Fruit fly (Drosophila melanogaster) whole organism, prepupa: ENCODE measurements around the gene witty.

Source experiments
- Blimp-1 ChIP-seq: fragments of 200-800 bp; sonication (Bioruptor generic); optimal IDR thresholded peaks from 3 replicates; lab custom pipeline; 2017; ENCODE audit warnings: missing biosample characterization, missing genetic modification characterization, mild to moderate bottlenecking, moderate library complexity, missing genetic modification reagents
- CG10631 ChIP-seq: fragments of 200-800 bp; sonication (Bioruptor generic); optimal IDR thresholded peaks from 2 replicates; lab custom pipeline; 2016; ENCODE audit warnings: missing biosample characterization, missing genetic modification characterization
- CG10669 ChIP-seq: fragments of 200-800 bp; sonication (Bioruptor generic); optimal IDR thresholded peaks from 3 replicates; lab custom pipeline; 2018; ENCODE audit warnings: missing biosample characterization, mild to moderate bottlenecking, missing genetic modification characterization, moderate library complexity
- CG11294 ChIP-seq: fragments of 200-800 bp; sonication (Bioruptor generic); IDR thresholded peaks from 2 replicates; pipeline ENCODE4 v1.3.6; 2022; ENCODE audit warnings: missing biosample characterization, missing genetic modification characterization
- CG11762 ChIP-seq: fragments of 200-800 bp; sonication (Bioruptor generic); optimal IDR thresholded peaks from 3 replicates; lab custom pipeline; 2016; ENCODE audit warnings: missing biosample characterization, missing genetic modification characterization; ENCODE audit not compliant: insufficient read depth
- CG15336 ChIP-seq: fragments of 200-800 bp; sonication (Bioruptor generic); IDR thresholded peaks from 2 replicates; pipeline ENCODE4 v1.3.6; 2022; ENCODE audit warnings: missing biosample characterization, missing genetic modification characterization
- CG1621 ChIP-seq: fragments of 200-800 bp; sonication (Bioruptor generic); optimal IDR thresholded peaks from 3 replicates; lab custom pipeline; 2018; ENCODE audit warnings: missing biosample characterization, mild to moderate bottlenecking, missing genetic modification characterization
- CG3032 ChIP-seq: fragments of 200-800 bp; optimal IDR thresholded peaks from 2 replicates; lab custom pipeline; 2019; ENCODE audit warnings: missing biosample characterization, mild to moderate bottlenecking, missing genetic modification characterization, moderate library complexity
- CG31627 ChIP-seq: fragments of 200-800 bp; sonication (Bioruptor generic); optimal IDR thresholded peaks from 3 replicates; lab custom pipeline; 2016; ENCODE audit warnings: missing biosample characterization, missing genetic modification characterization
- CG32006 ChIP-seq: fragments of 200-800 bp; sonication (Bioruptor generic); optimal IDR thresholded peaks from 3 replicates; lab custom pipeline; 2017; ENCODE audit warnings: missing biosample characterization, mild to moderate bottlenecking, missing genetic modification characterization
- CG34406 ChIP-seq: fragments of 200-800 bp; sonication (Bioruptor generic); optimal IDR thresholded peaks from 3 replicates; lab custom pipeline; 2016; ENCODE audit warnings: missing biosample characterization, missing genetic modification characterization
- CG4318 ChIP-seq: fragments of 200-800 bp; sonication (Bioruptor generic); optimal IDR thresholded peaks from 3 replicates; lab custom pipeline; 2017; ENCODE audit warnings: missing biosample characterization, mild to moderate bottlenecking, missing genetic modification characterization
- CG6163 ChIP-seq: fragments of 200-800 bp; sonication (Bioruptor generic); IDR thresholded peaks from 3 replicates; pipeline ENCODE4 v1.3.6; 2022; ENCODE audit warnings: missing biosample characterization, missing genetic modification characterization
- CG6808 ChIP-seq: fragments of 200-800 bp; sonication (Bioruptor generic); optimal IDR thresholded peaks from 3 replicates; lab custom pipeline; 2017; ENCODE audit warnings: missing biosample characterization, missing genetic modification characterization, mild to moderate bottlenecking, moderate library complexity, missing genetic modification reagents
- CG7368 ChIP-seq: fragments of 200-800 bp; sonication (Bioruptor generic); optimal IDR thresholded peaks from 3 replicates; lab custom pipeline; 2016; ENCODE audit warnings: missing biosample characterization, missing genetic modification characterization
- CG8119 ChIP-seq: fragments of 200-800 bp; sonication (Bioruptor generic); IDR thresholded peaks from 3 replicates; pipeline ENCODE4 v1.3.6; 2022; ENCODE audit warnings: missing biosample characterization, missing genetic modification characterization
- CG8319 ChIP-seq: fragments of 200-800 bp; sonication (Bioruptor generic); optimal IDR thresholded peaks from 3 replicates; lab custom pipeline; 2016; ENCODE audit warnings: missing biosample characterization, missing genetic modification characterization
- CG8632 ChIP-seq: fragments of 200-800 bp; sonication (Bioruptor generic); optimal IDR thresholded peaks from 3 replicates; lab custom pipeline; 2016; ENCODE audit warnings: missing biosample characterization, missing genetic modification characterization
- Eip75B ChIP-seq: fragments of 200-800 bp; sonication (Bioruptor generic); optimal IDR thresholded peaks from 3 replicates; lab custom pipeline; 2016; ENCODE audit warnings: missing biosample characterization, missing genetic modification characterization
- Eip78C ChIP-seq: fragments of 200-800 bp; sonication (Bioruptor generic); peaks from one replicate; lab custom pipeline; 2016; ENCODE audit warnings: missing biosample characterization, missing genetic modification characterization
- Ets21C ChIP-seq: fragments of 200-800 bp; sonication (Bioruptor generic); optimal IDR thresholded peaks from 3 replicates; lab custom pipeline; 2016; ENCODE audit warnings: missing biosample characterization, missing genetic modification characterization
- Ets96B ChIP-seq: fragments of 200-800 bp; optimal IDR thresholded peaks from 2 replicates; lab custom pipeline; 2019; ENCODE audit warnings: missing biosample characterization, mild to moderate bottlenecking, missing genetic modification characterization, moderate library complexity
- Gug ChIP-seq: fragments of 200-800 bp; sonication (Bioruptor generic); IDR thresholded peaks from 2 replicates; pipeline ENCODE4 v1.3.6; 2022; ENCODE audit warnings: missing biosample characterization, missing genetic modification characterization
- Hr38 ChIP-seq: sonication (Bioruptor generic); optimal IDR thresholded peaks from 2 replicates; lab custom pipeline; 2016; ENCODE audit warnings: missing biosample characterization, missing genetic modification characterization
- Hr39 ChIP-seq: fragments of 200-800 bp; sonication (Bioruptor generic); optimal IDR thresholded peaks from 2 replicates; lab custom pipeline; 2016; ENCODE audit warnings: missing biosample characterization, missing genetic modification characterization
- Hr4 ChIP-seq: fragments of 200-800 bp; sonication (Bioruptor generic); optimal IDR thresholded peaks from 3 replicates; lab custom pipeline; 2016; ENCODE audit warnings: missing biosample characterization, missing genetic modification characterization
- Met ChIP-seq: fragments of 200-800 bp; sonication (Bioruptor generic); optimal IDR thresholded peaks from 3 replicates; lab custom pipeline; 2016; ENCODE audit warnings: missing biosample characterization, missing genetic modification characterization
- OdsH ChIP-seq: fragments of 200-800 bp; sonication (Bioruptor generic); optimal IDR thresholded peaks from 3 replicates; lab custom pipeline; 2016; ENCODE audit warnings: missing biosample characterization, missing genetic modification characterization
- Smox ChIP-seq: fragments of 200-800 bp; sonication (Bioruptor generic); optimal IDR thresholded peaks from 3 replicates; lab custom pipeline; 2016; ENCODE audit warnings: missing biosample characterization, missing genetic modification characterization
- Sox102F ChIP-seq: fragments of 200-800 bp; sonication (Bioruptor generic); optimal IDR thresholded peaks from 2 replicates; lab custom pipeline; 2016; ENCODE audit warnings: missing biosample characterization, mild to moderate bottlenecking, missing genetic modification characterization
- Sox14 ChIP-seq: fragments of 200-800 bp; sonication (Bioruptor generic); optimal IDR thresholded peaks from 3 replicates; lab custom pipeline; 2016; ENCODE audit warnings: missing biosample characterization, missing genetic modification characterization
- Sox15 ChIP-seq: fragments of 200-800 bp; sonication (Bioruptor generic); optimal IDR thresholded peaks from 3 replicates; lab custom pipeline; 2016; ENCODE audit warnings: missing biosample characterization, missing genetic modification characterization
- achi ChIP-seq: fragments of 200-800 bp; sonication (Bioruptor generic); optimal IDR thresholded peaks from 3 replicates; lab custom pipeline; 2016; ENCODE audit warnings: missing biosample characterization, missing genetic modification characterization
- acj6 ChIP-seq: fragments of 200-800 bp; sonication (Bioruptor generic); optimal IDR thresholded peaks from 3 replicates; lab custom pipeline; 2016; ENCODE audit warnings: missing biosample characterization, missing genetic modification characterization
- dac ChIP-seq: fragments of 200-800 bp; sonication (Bioruptor generic); optimal IDR thresholded peaks from 2 replicates; lab custom pipeline; 2017; ENCODE audit warnings: missing biosample characterization, mild to moderate bottlenecking, missing genetic modification characterization
- dsx ChIP-seq: fragments of 200-800 bp; optimal IDR thresholded peaks from 3 replicates; lab custom pipeline; 2019; ENCODE audit warnings: missing biosample characterization, mild to moderate bottlenecking, missing genetic modification characterization, moderate library complexity; ENCODE audit not compliant: poor library complexity, severe bottlenecking
- eg ChIP-seq: fragments of 200-800 bp; sonication (Bioruptor generic); IDR thresholded peaks from 3 replicates; pipeline ENCODE4 v1.3.6; 2022; ENCODE audit warnings: missing biosample characterization, missing genetic modification characterization
- esn ChIP-seq: fragments of 200-800 bp; sonication (Bioruptor generic); optimal IDR thresholded peaks from 2 replicates; lab custom pipeline; 2016; ENCODE audit warnings: missing biosample characterization, mild to moderate bottlenecking, missing genetic modification characterization, moderate library complexity
- fd85E ChIP-seq: fragments of 200-800 bp; sonication (Bioruptor generic); optimal IDR thresholded peaks from 3 replicates; lab custom pipeline; 2016; ENCODE audit warnings: missing biosample characterization, missing genetic modification characterization
- fkh ChIP-seq: fragments of 200-800 bp; sonication (Bioruptor generic); optimal IDR thresholded peaks from 3 replicates; lab custom pipeline; 2017; ENCODE audit warnings: missing biosample characterization, mild to moderate bottlenecking, missing genetic modification characterization, moderate library complexity
- lz ChIP-seq: fragments of 200-800 bp; sonication (Bioruptor generic); optimal IDR thresholded peaks from 3 replicates; lab custom pipeline; 2016; ENCODE audit warnings: missing biosample characterization, missing genetic modification characterization
- net ChIP-seq: fragments of 200-800 bp; sonication (Bioruptor generic); optimal IDR thresholded peaks from 3 replicates; lab custom pipeline; 2016; ENCODE audit warnings: missing biosample characterization, missing genetic modification characterization
- pdm3 ChIP-seq: fragments of 200-800 bp; sonication (Bioruptor generic); optimal IDR thresholded peaks from 3 replicates; lab custom pipeline; 2016; ENCODE audit warnings: missing biosample characterization, missing genetic modification characterization
- salr ChIP-seq, 2 experiments: fragments of 200-800 bp; sonication (Bioruptor generic); optimal IDR thresholded peaks; 3 replicates each; lab custom pipeline; 2016 to 2018; ENCODE audit warnings: missing biosample characterization in 2 of 2, missing genetic modification characterization in 2 of 2, mild to moderate bottlenecking in 1 of 2
- spab ChIP-seq: fragments of 200-800 bp; sonication (Bioruptor generic); optimal IDR thresholded peaks from 2 replicates; lab custom pipeline; 2017; ENCODE audit warnings: missing biosample characterization, mild to moderate bottlenecking, missing genetic modification characterization, missing genetic modification reagents
- ss ChIP-seq, 2 experiments: fragments of 200-800 bp; sonication (Bioruptor generic); optimal IDR thresholded peaks; 2 replicates in 1 of 2; 3 replicates in 1 of 2; lab custom pipeline; 2017 to 2018; ENCODE audit warnings: mild to moderate bottlenecking in 2 of 2, missing biosample characterization in 2 of 2, missing genetic modification characterization in 2 of 2, moderate library complexity in 1 of 2
- svp ChIP-seq: fragments of 200-800 bp; sonication (Bioruptor generic); peaks from one replicate; lab custom pipeline; 2016; ENCODE audit warnings: missing biosample characterization, missing genetic modification characterization
- topi ChIP-seq: fragments of 200-800 bp; sonication (Bioruptor generic); optimal IDR thresholded peaks from 3 replicates; lab custom pipeline; 2016; ENCODE audit warnings: missing biosample characterization, missing genetic modification characterization

witty gene

DNA sequence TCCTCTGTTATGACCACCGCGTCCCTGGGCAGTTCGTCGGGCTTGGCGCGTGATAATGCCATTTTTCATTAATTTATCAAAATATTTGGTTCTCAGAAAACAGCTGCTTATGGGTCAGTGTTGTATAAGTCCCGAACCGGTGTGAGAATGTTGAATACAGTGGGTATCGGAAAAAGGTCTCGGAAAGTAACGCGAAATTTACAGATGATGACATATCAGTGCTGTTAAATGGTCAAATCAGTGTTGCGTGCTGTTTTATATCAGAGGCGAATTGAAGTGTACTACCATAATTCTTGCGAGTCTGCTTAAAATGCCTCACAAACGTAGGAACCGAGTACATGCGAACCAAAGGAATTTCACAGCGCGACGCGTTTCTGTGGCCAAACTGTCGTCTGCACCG, 44.6 kb downstream of the witty start, which contains the start of the genes CG13392 and Rcd4 (continued):
- TF ChIP-seq ss (GFP tag; optimal IDR thresholded peaks at IDR 0.05; lab: Kevin White, UChicago): peak in 1 of 2 experiments; percentile 26
- TF ChIP-seq Met: peak; percentile 57
- TF ChIP-seq Hr38: no peak
- TF ChIP-seq achi (GFP tag; lab: Kevin White, UChicago): peak; percentile 80
- peak; percentile 46 for TF ChIP-seq CG6808
- TF ChIP-seq salr (GFP tag; optimal IDR thresholded peaks at IDR 0.05; lab: Kevin White, UChicago): peak; percentile 15 to 36
- TF ChIP-seq Sox14: peak; percentile 62
- TF ChIP-seq dac (GFP tag; lab: Kevin White, UChicago): no peak
- TF ChIP-seq Eip75B (GFP tag; lab: Kevin White, UChicago): peak; percentile 50
- TF ChIP-seq CG34406 (GFP tag; lab: Kevin White, UChicago): peak; percentile 14
- no peak for TF ChIP-seq spab (GFP tag; lab: Kevin White, UChicago)
- peak; percentile 12 for TF ChIP-seq Ets96B (tag; lab: Kevin White, UChicago)
- TF ChIP-seq CG32006: peak; percentile 41
- TF ChIP-seq Blimp-1 (GFP tag; lab: Kevin White, UChicago): no peak
- TF ChIP-seq CG31627: peak; percentile 80

DNA sequence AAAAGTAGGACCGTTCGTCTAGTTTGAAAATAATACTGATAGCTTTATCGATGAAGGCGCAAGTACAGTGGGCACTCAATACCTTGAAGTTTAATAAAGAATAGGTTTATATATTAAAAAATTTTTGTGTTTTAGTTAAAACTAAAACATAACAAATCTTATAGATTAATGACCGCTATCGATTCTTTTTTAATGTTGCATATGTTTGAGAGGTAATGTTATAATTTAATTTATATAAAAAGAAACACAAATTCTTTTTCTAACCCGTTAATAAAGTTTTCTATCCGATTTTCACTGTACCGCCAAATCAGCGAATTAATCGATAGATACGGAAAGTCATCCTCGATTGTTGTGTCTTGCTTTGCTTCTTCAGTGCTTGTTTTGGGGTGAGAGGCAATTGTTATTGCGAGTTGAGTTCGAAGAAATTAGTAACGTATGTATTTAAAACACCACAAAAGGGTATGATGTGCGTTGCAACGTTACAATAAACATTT, 46.1 kb downstream of the witty start, which contains the start of the genes Dad1 and CG13384:
Dad1 (minus strand) TSS at position 30 of the 494 bp plus-strand sequence.
CG13384 (plus strand) TSS at position 348 of the 494 bp plus-strand sequence.
- TF ChIP-seq CG8119 (GFP tag; lab: Robert Waterston, UW) (peak; percentile 94), fd85E (peak; percentile 45), Eip75B (GFP tag; lab: Kevin White, UChicago) (peak; percentile 89), Hr4 (GFP tag; lab: Kevin White, UChicago) (peak; percentile 93), achi (GFP tag; lab: Kevin White, UChicago) (peak; percentile 93), CG3032 (tag; lab: Kevin White, UChicago) (peak; percentile 95), CG4318 (GFP tag; lab: Kevin White, UChicago) (peak; percentile 86), CG32006 (peak; percentile 93), Ets21C (peak; percentile 79), eg (GFP tag; lab: Robert Waterston, UW) (peak; percentile 94), CG6163 (GFP tag; lab: Robert Waterston, UW) (no peak; the same call in 1 of the 3 replicates), Hr39 (GFP tag; lab: Kevin White, UChicago) (peak; percentile 83), Gug (GFP tag; lab: Robert Waterston, UW) (peak; percentile 92), Sox102F (GFP tag; lab: Kevin White, UChicago) (peak; percentile 86), CG8319 (GFP tag; lab: Kevin White, UChicago) (peak; percentile 84), dsx (GFP tag; lab: Kevin White, UChicago) (peak; percentile 93), CG1621 (tag; lab: Kevin White, UChicago) (peak; percentile 91), spab (GFP tag; lab: Kevin White, UChicago) (peak; percentile 80), fkh (GFP tag; lab: Kevin White, UChicago) (peak; percentile 68), Sox15 (GFP tag; lab: Kevin White, UChicago) (peak; percentile 89), salr (GFP tag; optimal IDR thresholded peaks at IDR 0.05; lab: Kevin White, UChicago) (peak in 1 of 2 experiments; percentile 67), svp (GFP tag; lab: Kevin White, UChicago) (peak; percentile 96), pdm3 (GFP tag; lab: Kevin White, UChicago) (peak; percentile 90), CG15336 (GFP tag; lab: Robert Waterston, UW) (peak; percentile 90), net (GFP tag; lab: Kevin White, UChicago) (peak; percentile 87), CG11294 (GFP tag; lab: Robert Waterston, UW) (peak; percentile 94), OdsH (GFP tag; lab: Kevin White, UChicago) (peak; percentile 95), CG10669 (GFP tag; lab: Kevin White, UChicago) (peak; percentile 91), Eip78C (GFP tag; lab: Kevin White, UChicago) (peak; percentile 98), esn (GFP tag; lab: Kevin White, UChicago) (peak; percentile 96), CG7368 (GFP tag; lab: Kevin White, UChicago) (peak; percentile 81), ss (GFP tag; optimal IDR thresholded peaks at IDR 0.05; lab: Kevin White, UChicago) (peak; percentile 87 to 90), topi (GFP tag; lab: Kevin White, UChicago) (peak; percentile 89), lz (GFP tag; lab: Kevin White, UChicago) (peak; percentile 93), CG8632 (GFP tag; lab: Kevin White, UChicago) (peak; percentile 93), Smox (GFP tag; lab: Kevin White, UChicago) (peak; percentile 92), dac (GFP tag; lab: Kevin White, UChicago) (peak; percentile 57), acj6 (GFP tag; lab: Kevin White, UChicago) (peak; percentile 94), Ets96B (tag; lab: Kevin White, UChicago) (peak; percentile 80), CG10631 (peak; percentile 91), Sox14 (peak; percentile 91), CG11762 (peak; percentile 88)
